Worm (Caenorhabditis elegans): Measurements from ENCODE around the gene cnb-1.

DNA sequence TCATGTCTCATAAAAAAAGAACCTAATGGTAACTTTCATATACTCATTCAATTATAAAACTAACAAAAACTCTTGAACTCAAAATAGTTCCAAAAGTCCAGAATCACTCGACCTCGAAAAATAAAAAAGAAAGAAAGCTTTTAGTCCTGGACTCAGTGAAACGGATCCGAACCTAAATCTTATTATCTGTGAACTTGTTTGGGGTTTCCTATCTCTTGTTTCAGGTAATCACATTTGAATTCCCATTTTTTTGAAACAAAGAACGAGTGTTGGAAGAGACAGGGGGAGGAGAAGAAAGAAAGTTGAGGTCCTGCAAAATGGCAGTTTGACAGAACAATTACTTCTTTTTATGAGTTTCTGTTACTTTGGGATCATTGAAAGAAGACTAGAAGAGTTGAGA lies 21.3 kb upstream of the cnb-1 start:
- no peak for TF ChIP-seq snpc-4 (tag; optimal IDR thresholded peaks at IDR 0.05)
- no peak for TF ChIP-seq unc-62 (GFP tag; optimal IDR thresholded peaks at IDR 0.05)
- no peak for TF ChIP-seq lsy-2 (tag; optimal IDR thresholded peaks at IDR 0.05)
- TF ChIP-seq mep-1 (tag; optimal IDR thresholded peaks at IDR 0.05), result no peak
- TF ChIP-seq hlh-1 (tag; optimal IDR thresholded peaks at IDR 0.05), result no peak
- TF ChIP-seq nhr-28 (tag; optimal IDR thresholded peaks at IDR 0.05), result no peak
- no peak for TF ChIP-seq ztf-11 (tag; optimal IDR thresholded peaks at IDR 0.05)
- TF ChIP-seq ces-1 (GFP tag; optimal IDR thresholded peaks at IDR 0.05), result peak; percentile 52
- TF ChIP-seq lin-13 (tag; optimal IDR thresholded peaks at IDR 0.05), result no peak
- no peak for TF ChIP-seq nhr-237 (tag; optimal IDR thresholded peaks at IDR 0.05)
- no peak for TF ChIP-seq blmp-1 (tag; optimal IDR thresholded peaks at IDR 0.05)
